Worm (Caenorhabditis elegans) whole organism, L2 larva: ENCODE measurements around the gene Y57A10A.24.

ENCODE experiments used
- C34F6.9 ChIP-seq: fragments of 150-350 bp; optimal IDR thresholded peaks from 2 replicates; lab custom pipeline; 2014; ENCODE audit warnings: missing biosample characterization, missing genetic modification characterization
- F13H6.1 ChIP-seq: sonication (generic microtip); optimal IDR thresholded peaks from 2 replicates; lab custom pipeline; 2016; ENCODE audit warnings: missing genetic modification characterization, missing compliant biosample characterization
- R02D3.7 ChIP-seq: fragments of 150-350 bp; optimal IDR thresholded peaks from 2 replicates; lab custom pipeline; 2014; ENCODE audit warnings: missing biosample characterization, missing genetic modification characterization
- Y55F3AM.14 ChIP-seq: fragments of 200-800 bp; sonication (Bioruptor generic); optimal IDR thresholded peaks from 2 replicates; lab custom pipeline; 2018; ENCODE audit warnings: mild to moderate bottlenecking, missing genetic modification characterization, missing compliant biosample characterization
- ZK546.5 ChIP-seq: sonication (generic microtip); optimal IDR thresholded peaks from 2 replicates; lab custom pipeline; 2017; ENCODE audit warnings: missing biosample characterization, missing genetic modification characterization
- alr-1 ChIP-seq: fragments of 150-350 bp; optimal IDR thresholded peaks from 2 replicates; lab custom pipeline; 2014; ENCODE audit warnings: missing biosample characterization, missing genetic modification characterization
- ama-1 ChIP-seq: fragments of 150-350 bp; optimal IDR thresholded peaks from 2 replicates; lab custom pipeline; 2018; ENCODE audit warnings: inconsistent platforms
- ceh-16 ChIP-seq: fragments of 150-350 bp; optimal IDR thresholded peaks from 2 replicates; lab custom pipeline; 2014; ENCODE audit warnings: missing biosample characterization, missing genetic modification characterization
- crh-2 ChIP-seq: sonication (generic microtip); optimal IDR thresholded peaks from 2 replicates; lab custom pipeline; 2017; ENCODE audit warnings: missing biosample characterization, missing genetic modification characterization
- egl-27 ChIP-seq: sonication (generic microtip); optimal IDR thresholded peaks from 3 replicates; lab custom pipeline; 2017; ENCODE audit warnings: missing biosample characterization, missing genetic modification reagents, missing genetic modification characterization
- elt-1 ChIP-seq: fragments of 150-350 bp; optimal IDR thresholded peaks from 2 replicates; lab custom pipeline; 2014; ENCODE audit warnings: missing biosample characterization, missing genetic modification characterization
- elt-3 ChIP-seq: sonication (generic microtip); optimal IDR thresholded peaks from 2 replicates; lab custom pipeline; 2017; ENCODE audit warnings: missing biosample characterization, missing genetic modification characterization
- gmeb-1 ChIP-seq: fragments of 150-350 bp; optimal IDR thresholded peaks from 2 replicates; lab custom pipeline; 2014; ENCODE audit warnings: missing biosample characterization, missing genetic modification characterization
- lin-13 ChIP-seq: fragments of 150-350 bp; optimal IDR thresholded peaks from 2 replicates; lab custom pipeline; 2014; ENCODE audit warnings: missing biosample characterization, missing genetic modification reagents, missing genetic modification characterization
- lin-39 ChIP-seq: fragments of 150-350 bp; optimal IDR thresholded peaks from 2 replicates; lab custom pipeline; 2014; ENCODE audit warnings: missing biosample characterization, missing genetic modification reagents, missing genetic modification characterization
- lsy-2 ChIP-seq, 2 experiments: fragments of 150-350 bp in 1 of 2; sonication (generic microtip) in 1 of 2; optimal IDR thresholded peaks; 2 replicates each; lab custom pipeline; 2014 to 2017; ENCODE audit warnings: missing biosample characterization in 2 of 2, missing genetic modification characterization in 2 of 2
- mab-5 ChIP-seq: fragments of 150-350 bp; optimal IDR thresholded peaks from 2 replicates; lab custom pipeline; 2014; ENCODE audit warnings: missing biosample characterization, missing genetic modification characterization
- nhr-11 ChIP-seq: fragments of 150-350 bp; optimal IDR thresholded peaks from 2 replicates; lab custom pipeline; 2014; ENCODE audit warnings: missing biosample characterization, missing genetic modification characterization
- nhr-129 ChIP-seq: fragments of 150-350 bp; optimal IDR thresholded peaks from 2 replicates; lab custom pipeline; 2014; ENCODE audit warnings: missing biosample characterization, missing genetic modification characterization
- nhr-21 ChIP-seq: fragments of 150-350 bp; optimal IDR thresholded peaks from 2 replicates; lab custom pipeline; 2014; ENCODE audit warnings: missing biosample characterization, missing genetic modification characterization
- nhr-23 ChIP-seq: fragments of 150-350 bp; optimal IDR thresholded peaks from 2 replicates; lab custom pipeline; 2014; ENCODE audit warnings: missing biosample characterization, missing genetic modification reagents, missing genetic modification characterization
- nhr-25 ChIP-seq: fragments of 150-350 bp; sonication (generic microtip); optimal IDR thresholded peaks from 3 replicates; lab custom pipeline; 2014; ENCODE audit warnings: missing biosample characterization, missing genetic modification characterization
- nhr-6 ChIP-seq: fragments of 150-350 bp; optimal IDR thresholded peaks from 2 replicates; lab custom pipeline; 2014; ENCODE audit warnings: missing biosample characterization, missing genetic modification characterization
- nhr-77 ChIP-seq: fragments of 150-350 bp; optimal IDR thresholded peaks from 2 replicates; lab custom pipeline; 2014; ENCODE audit warnings: missing biosample characterization, missing genetic modification characterization
- sem-4 ChIP-seq: fragments of 150-350 bp; optimal IDR thresholded peaks from 2 replicates; lab custom pipeline; 2014; ENCODE audit warnings: missing biosample characterization, missing genetic modification reagents, missing genetic modification characterization
- snpc-4 ChIP-seq: fragments of 150-350 bp; optimal IDR thresholded peaks from 2 replicates; lab custom pipeline; 2014; ENCODE audit warnings: missing biosample characterization, missing genetic modification characterization
- unc-39 ChIP-seq: fragments of 150-350 bp; optimal IDR thresholded peaks from 2 replicates; lab custom pipeline; 2014; ENCODE audit warnings: missing biosample characterization, missing genetic modification characterization
- unc-62 ChIP-seq: fragments of 150-350 bp; optimal IDR thresholded peaks from 2 replicates; lab custom pipeline; 2014; ENCODE audit warnings: missing biosample characterization, missing genetic modification reagents, missing genetic modification characterization
- zag-1 ChIP-seq: fragments of 150-350 bp; optimal IDR thresholded peaks from 2 replicates; lab custom pipeline; 2014; ENCODE audit warnings: missing biosample characterization, missing genetic modification characterization
- ztf-11 ChIP-seq: sonication (generic microtip); optimal IDR thresholded peaks from 2 replicates; lab custom pipeline; 2017; ENCODE audit warnings: missing biosample characterization, missing genetic modification characterization
- ztf-4 ChIP-seq: fragments of 150-350 bp; optimal IDR thresholded peaks from 2 replicates; lab custom pipeline; 2014; ENCODE audit warnings: missing biosample characterization, missing genetic modification characterization

Y57A10A.24 gene

ce11 chrII:12242551-12242950 lies at the start of gene Y57A10A.24:
Y57A10A.24 (plus strand) TSS chrII:12242946.
- TF ChIP-seq unc-62 (GFP tag; lab: Kevin White, UChicago) = no peak
- no peak for TF ChIP-seq nhr-6 (tag; lab: Kevin White, UChicago)
- no peak for TF ChIP-seq C34F6.9 (tag; lab: Kevin White, UChicago)
- TF ChIP-seq lin-39 (tag; lab: Kevin White, UChicago) = no peak
- no peak for TF ChIP-seq mab-5
- no peak for TF ChIP-seq lin-13
- TF ChIP-seq lsy-2 (tag; optimal IDR thresholded peaks at IDR 0.05; lab: Kevin White, UChicago) = no peak
- no peak for TF ChIP-seq nhr-25 (tag; lab: Kevin White, UChicago)
- TF ChIP-seq nhr-23 (tag; lab: Kevin White, UChicago) = no peak
- TF ChIP-seq ZK546.5 (tag; lab: Kevin White, UChicago) = no peak
- no peak for TF ChIP-seq ztf-11
- no peak for TF ChIP-seq sem-4

ce11 chrII:12199209-12199608 lies 43.5 kb upstream of the Y57A10A.24 start:
- no peak for TF ChIP-seq crh-2 (tag; lab: Kevin White, UChicago)
- TF ChIP-seq unc-39 = no peak
- no peak for TF ChIP-seq lsy-2 (tag; optimal IDR thresholded peaks at IDR 0.05; lab: Kevin White, UChicago)
- no peak for TF ChIP-seq nhr-129
- TF ChIP-seq nhr-25 (tag; lab: Kevin White, UChicago) = no peak
- TF ChIP-seq, all 48 proteins: peak for 0

- TF ChIP-seq elt-1 (tag; lab: Kevin White, UChicago) = no peak
- no peak for TF ChIP-seq unc-62 (GFP tag; lab: Kevin White, UChicago)
- TF ChIP-seq zag-1 (tag; lab: Kevin White, UChicago) = no peak
- TF ChIP-seq unc-39 = no peak
These were observed 42.7 kb upstream of the Y57A10A.24 start, which contains the start of gene polg-1 for ce11 chrII:12199912-12200637. polg-1 (minus strand) TSS chrII:12199962.

ce11 chrII:12202281-12202680 lies 40.5 kb upstream of the Y57A10A.24 start, which contains the start of gene trpp-5:
trpp-5 (minus strand) TSS chrII:12202381.
- no peak for TF ChIP-seq alr-1 (tag; lab: Kevin White, UChicago)
- TF ChIP-seq ama-1 (lab: Kevin White, UChicago) = no peak
- no peak for TF ChIP-seq sem-4
- no peak for TF ChIP-seq Y55F3AM.14
- TF ChIP-seq ztf-11 = no peak

ce11 chrII:12202921-12203320 lies 39.8 kb upstream of the Y57A10A.24 start, which contains the start of gene aqp-12:
aqp-12 (plus strand) TSS chrII:12203221.
- TF ChIP-seq nhr-77 (tag; lab: Kevin White, UChicago) = no peak
- TF ChIP-seq ZK546.5 (tag; lab: Kevin White, UChicago) = no peak
- TF ChIP-seq F13H6.1 (tag; lab: Kevin White, UChicago) = no peak
- no peak for TF ChIP-seq elt-1 (tag; lab: Kevin White, UChicago)
- no peak for TF ChIP-seq zag-1 (tag; lab: Kevin White, UChicago)
- TF ChIP-seq gmeb-1 (tag; lab: Kevin White, UChicago) = no peak
- TF ChIP-seq ceh-16 (tag; lab: Kevin White, UChicago) = no peak
- TF ChIP-seq nhr-11 (tag; lab: Kevin White, UChicago) = no peak
- no peak for TF ChIP-seq ztf-4 (tag; lab: Kevin White, UChicago)

ce11 chrII:12204617-12205016 lies 38.1 kb upstream of the Y57A10A.24 start:
- TF ChIP-seq egl-27 (tag; lab: Kevin White, UChicago) (no peak), F13H6.1 (tag; lab: Kevin White, UChicago) (no peak), ztf-11 (no peak), elt-3 (tag; lab: Kevin White, UChicago) (no peak), ZK546.5 (tag; lab: Kevin White, UChicago) (no peak), nhr-11 (tag; lab: Kevin White, UChicago) (no peak), lin-39 (tag; lab: Kevin White, UChicago) (no peak), Y55F3AM.14 (no peak), snpc-4 (tag; lab: Kevin White, UChicago) (no peak), nhr-21 (tag; lab: Kevin White, UChicago) (no peak), R02D3.7 (tag; lab: Kevin White, UChicago) (no peak), unc-62 (GFP tag; lab: Kevin White, UChicago) (no peak), nhr-25 (tag; lab: Kevin White, UChicago) (no peak), nhr-6 (tag; lab: Kevin White, UChicago) (no peak), sem-4 (no peak)
- TF ChIP-seq, all 48 proteins: peak for 0
